Fruit fly (Drosophila melanogaster): ENCODE results near the gene if.
A peak's percentile ranks its signal among the peaks of the same experiment; 100 is the strongest.

The if gene

DNA sequence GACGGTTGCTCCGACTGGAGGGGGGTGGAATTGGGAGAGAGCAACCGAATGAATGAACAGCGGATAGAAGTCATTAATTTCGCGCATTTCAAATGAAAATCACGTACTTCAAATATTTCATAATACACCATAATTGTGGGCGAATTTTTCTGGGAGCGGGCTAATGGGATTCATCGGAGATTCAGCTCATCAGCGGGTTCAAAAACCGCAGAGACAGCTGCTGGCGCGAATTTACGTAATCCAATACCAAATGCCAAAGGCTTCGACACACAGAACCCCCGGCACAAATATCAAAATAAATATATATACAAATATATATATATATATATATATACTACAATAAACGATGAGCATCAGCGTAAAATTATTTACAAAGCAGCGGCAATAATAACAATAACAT lies 66.6 kb downstream of the if start:
- TF ChIP-seq Mnt (GFP tag; optimal IDR thresholded peaks at IDR 0.05) (no peak), cic (GFP tag; optimal IDR thresholded peaks at IDR 0.05) (no peak), pad (GFP tag; optimal IDR thresholded peaks at IDR 0.05) (no peak), Clk (GFP tag; optimal IDR thresholded peaks at IDR 0.05) (no peak), CG33017 (tag; optimal IDR thresholded peaks at IDR 0.05) (no peak), CG1620 (GFP tag; optimal IDR thresholded peaks at IDR 0.05) (no peak), cnc (optimal IDR thresholded peaks at IDR 0.05) (no peak), CG12768 (GFP tag; optimal IDR thresholded peaks at IDR 0.05) (no peak), tj (GFP tag; optimal IDR thresholded peaks at IDR 0.05) (no peak), Hr96 (GFP tag; optimal IDR thresholded peaks at IDR 0.05) (no peak), CG14711 (tag; optimal IDR thresholded peaks at IDR 0.05) (no peak), ovo (GFP tag; optimal IDR thresholded peaks at IDR 0.05) (no peak), Crg-1 (GFP tag; optimal IDR thresholded peaks at IDR 0.05) (no peak), bab1 (GFP tag; optimal IDR thresholded peaks at IDR 0.05) (no peak), CG7101 (tag; optimal IDR thresholded peaks at IDR 0.05) (no peak)

DNA sequence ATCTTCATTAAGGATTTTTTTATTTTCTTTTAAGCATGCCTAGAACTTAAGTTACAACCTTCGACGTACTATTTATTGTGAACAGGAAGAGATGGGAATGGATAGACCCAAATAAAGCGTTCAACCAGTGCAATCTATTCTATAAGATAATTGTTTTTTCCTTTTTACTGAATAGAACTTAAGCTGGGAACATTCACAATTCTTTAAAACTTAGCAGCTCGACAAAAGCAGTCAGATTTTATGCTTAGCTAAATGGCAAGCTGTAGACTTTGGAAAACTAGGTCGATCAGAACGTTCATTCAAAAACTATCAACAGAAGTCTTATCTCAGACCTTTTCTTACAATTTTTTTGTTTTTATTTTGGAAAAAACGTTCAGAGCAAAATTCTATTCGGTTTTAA lies 72.2 kb downstream of the if start, which contains the start of gene CG13008:
CG13008 (plus strand) TSS at position 301 of the 400 bp plus-strand sequence.
- TF ChIP-seq Hr96 (GFP tag; optimal IDR thresholded peaks at IDR 0.05), result no peak
- TF ChIP-seq Clk (GFP tag; optimal IDR thresholded peaks at IDR 0.05), result no peak
- TF ChIP-seq ovo (GFP tag; optimal IDR thresholded peaks at IDR 0.05), result no peak
- no peak for TF ChIP-seq kay (GFP tag; ENCODE audit: borderline replicate concordance)
- TF ChIP-seq CG12768 (GFP tag; optimal IDR thresholded peaks at IDR 0.05), result no peak
- TF ChIP-seq CG7045 (GFP tag; optimal IDR thresholded peaks at IDR 0.05), result no peak
- TF ChIP-seq CG14711 (tag; optimal IDR thresholded peaks at IDR 0.05), result no peak
- TF ChIP-seq Mnt (GFP tag; optimal IDR thresholded peaks at IDR 0.05), result no peak
- no peak for TF ChIP-seq toe (GFP tag; optimal IDR thresholded peaks at IDR 0.05)
- no peak for TF ChIP-seq bab1 (GFP tag; optimal IDR thresholded peaks at IDR 0.05)
- TF ChIP-seq CG5204 (GFP tag; optimal IDR thresholded peaks at IDR 0.05), result no peak
- TF ChIP-seq CG1620 (GFP tag; optimal IDR thresholded peaks at IDR 0.05), result no peak
- TF ChIP-seq cnc (optimal IDR thresholded peaks at IDR 0.05), result no peak
- TF ChIP-seq tj (GFP tag; optimal IDR thresholded peaks at IDR 0.05), result no peak
- TF ChIP-seq Crg-1 (GFP tag; optimal IDR thresholded peaks at IDR 0.05), result no peak
- no peak for TF ChIP-seq cic (GFP tag; optimal IDR thresholded peaks at IDR 0.05)
- TF ChIP-seq CG33017 (tag; optimal IDR thresholded peaks at IDR 0.05), result no peak
- TF ChIP-seq pad (GFP tag; optimal IDR thresholded peaks at IDR 0.05), result no peak
- no peak for TF ChIP-seq CG7101 (tag; optimal IDR thresholded peaks at IDR 0.05)

- TF ChIP-seq CG7101 (tag; optimal IDR thresholded peaks at IDR 0.05), result no peak
- no peak for TF ChIP-seq bab1 (GFP tag; optimal IDR thresholded peaks at IDR 0.05)
- no peak for TF ChIP-seq CG5204 (GFP tag; optimal IDR thresholded peaks at IDR 0.05)
- TF ChIP-seq CG1620 (GFP tag; optimal IDR thresholded peaks at IDR 0.05), result no peak
- no peak for TF ChIP-seq ovo (GFP tag; optimal IDR thresholded peaks at IDR 0.05)
- TF ChIP-seq Mnt (GFP tag; optimal IDR thresholded peaks at IDR 0.05), result no peak
- TF ChIP-seq CG12768 (GFP tag; optimal IDR thresholded peaks at IDR 0.05), result no peak
- TF ChIP-seq CG11617 (GFP tag; optimal IDR thresholded peaks at IDR 0.05), result no peak
- no peak for TF ChIP-seq toe (GFP tag; optimal IDR thresholded peaks at IDR 0.05)
- no peak for TF ChIP-seq Hr96 (GFP tag; optimal IDR thresholded peaks at IDR 0.05)
- no peak for TF ChIP-seq CG33017 (tag; optimal IDR thresholded peaks at IDR 0.05)
- no peak for TF ChIP-seq pad (GFP tag; optimal IDR thresholded peaks at IDR 0.05)
Observed at dm6 chrX:16706774-16707173, 76.5 kb downstream of the if start, which contains the start of gene CG9672. CG9672 (minus strand) TSS chrX:16706874.

dm6 chrX:16703747-16704146 lies 79.5 kb downstream of the if start, which contains the start of the genes CG9673 and CG4653:
CG9673 (minus strand) TSS chrX:16703884.
CG4653 (plus strand) TSS chrX:16704081.
- TF ChIP-seq Mnt (GFP tag; optimal IDR thresholded peaks at IDR 0.05), result peak; percentile 34
- TF ChIP-seq CG7045 (GFP tag; optimal IDR thresholded peaks at IDR 0.05), result no peak
- TF ChIP-seq cic (GFP tag; optimal IDR thresholded peaks at IDR 0.05), result peak; percentile 23
- no peak for TF ChIP-seq CG5204 (GFP tag; optimal IDR thresholded peaks at IDR 0.05)

Data from whole organism, adult.